Worm (Caenorhabditis elegans): ENCODE results near the gene Y6G8.6.

DNA sequence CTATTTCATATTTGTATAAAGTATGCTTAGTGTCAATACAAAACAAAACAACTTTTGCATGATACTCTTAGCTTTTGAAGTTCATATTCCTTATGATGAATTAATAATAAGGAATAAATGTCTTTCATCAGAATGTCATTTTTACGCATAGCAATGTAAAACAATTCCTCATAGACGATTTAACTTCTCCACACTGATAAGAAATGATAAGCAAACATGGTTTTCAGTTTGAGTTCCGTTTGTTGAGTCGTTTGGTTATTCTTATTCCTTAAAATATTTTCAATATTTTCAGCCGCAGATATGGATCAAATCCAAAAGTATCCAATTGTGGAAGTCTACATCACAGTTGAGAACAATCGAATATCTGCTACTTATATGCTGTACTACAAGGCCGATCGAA, 8.2 kb upstream of the Y6G8.6 start, which contains the start of gene F57G4.11:
- TF ChIP-seq unc-62 (GFP tag; optimal IDR thresholded peaks at IDR 0.05 in 1 of 2) (no peak), unc-62 (tag; optimal IDR thresholded peaks at IDR 0.05) (no peak), mep-1 (tag; optimal IDR thresholded peaks at IDR 0.05) (no peak), lim-7 (GFP tag; IDR thresholded peaks at IDR 0.05) (no peak)

Data from whole organism, L4 larva.